Fruit fly (Drosophila melanogaster) whole organism, embryonic: ENCODE data around the gene Ir68b.
A peak's percentile ranks its signal among the peaks of the same experiment; 100 is the strongest.

ENCODE experiments used
- ATbp ChIP-seq: fragments of 200-800 bp; sonication (Bioruptor generic); optimal IDR thresholded peaks from 2 replicates; lab custom pipeline; 2017; ENCODE audit warnings: missing biosample characterization, mild to moderate bottlenecking, missing genetic modification characterization, missing genetic modification reagents
- Antp ChIP-seq: fragments of 200-800 bp; sonication (Bioruptor generic); optimal IDR thresholded peaks from 3 replicates; lab custom pipeline; 2016; ENCODE audit warnings: missing biosample characterization, missing genetic modification characterization
- CG10274 ChIP-seq: fragments of 200-800 bp; sonication (Bioruptor generic); optimal IDR thresholded peaks from 3 replicates; lab custom pipeline; 2017; ENCODE audit warnings: missing biosample characterization, mild to moderate bottlenecking, missing genetic modification characterization
- CG10959 ChIP-seq: fragments of 200-800 bp; sonication (Bioruptor generic); IDR thresholded peaks from 2 replicates; pipeline ENCODE4 v1.3.6; 2022; ENCODE audit warnings: missing biosample characterization, missing genetic modification characterization
- CG11085 ChIP-seq: fragments of 200-800 bp; sonication (Bioruptor generic); IDR thresholded peaks from 2 replicates; pipeline ENCODE4 v1.3.6; 2022; ENCODE audit warnings: missing biosample characterization, missing genetic modification characterization
- CG11247 ChIP-seq: fragments of 200-800 bp; sonication (Bioruptor generic); IDR thresholded peaks from 2 replicates; pipeline ENCODE4 v1.3.6; 2022; ENCODE audit warnings: missing biosample characterization, missing genetic modification characterization
- CG11504 ChIP-seq: fragments of 200-800 bp; sonication (Bioruptor generic); optimal IDR thresholded peaks from 3 replicates; lab custom pipeline; 2019; ENCODE audit warnings: missing biosample characterization, mild to moderate bottlenecking, missing genetic modification characterization, moderate library complexity
- CG12769 ChIP-seq: fragments of 200-800 bp; sonication (Bioruptor generic); optimal IDR thresholded peaks from 2 replicates; lab custom pipeline; 2019; ENCODE audit warnings: missing biosample characterization, mild to moderate bottlenecking, missing genetic modification characterization, moderate library complexity
- CG16779 ChIP-seq: fragments of 200-800 bp; sonication (Bioruptor generic); IDR thresholded peaks from 2 replicates; pipeline ENCODE4 v1.3.6; 2022; ENCODE audit warnings: missing biosample characterization, missing genetic modification characterization
- CG16815 ChIP-seq: fragments of 200-800 bp; sonication (Bioruptor generic); optimal IDR thresholded peaks from 3 replicates; lab custom pipeline; 2017; ENCODE audit warnings: missing biosample characterization, mild to moderate bottlenecking, missing genetic modification characterization
- CG18599 ChIP-seq: fragments of 200-800 bp; sonication (Bioruptor generic); optimal IDR thresholded peaks from 3 replicates; lab custom pipeline; 2017; ENCODE audit warnings: missing biosample characterization, missing genetic modification characterization, mild to moderate bottlenecking, moderate library complexity, missing genetic modification reagents
- CG2199 ChIP-seq: fragments of 200-800 bp; sonication (Bioruptor generic); IDR thresholded peaks from 3 replicates; pipeline ENCODE4 v1.3.6; 2022; ENCODE audit warnings: missing biosample characterization, missing genetic modification characterization
- CG34376 ChIP-seq: fragments of 200-800 bp; sonication (Bioruptor generic); optimal IDR thresholded peaks from 2 replicates; lab custom pipeline; 2018; ENCODE audit warnings: missing biosample characterization, mild to moderate bottlenecking, missing genetic modification characterization
- CG3726 ChIP-seq: fragments of 200-800 bp; sonication (Bioruptor generic); IDR thresholded peaks from 3 replicates; pipeline ENCODE4, ENCODE4 v1.3.6; 2022; ENCODE audit warnings: missing biosample characterization, missing genetic modification characterization
- CG3847 ChIP-seq: fragments of 200-800 bp; sonication (Bioruptor generic); IDR thresholded peaks from 2 replicates; pipeline ENCODE4 v1.3.6; 2022; ENCODE audit warnings: missing biosample characterization, missing genetic modification characterization
- CG4707 ChIP-seq: fragments of 200-800 bp; sonication (Bioruptor generic); optimal IDR thresholded peaks from 2 replicates; lab custom pipeline; 2018; ENCODE audit warnings: missing biosample characterization, mild to moderate bottlenecking, missing genetic modification characterization, moderate library complexity
- CG5245 ChIP-seq: fragments of 200-800 bp; sonication (Bioruptor generic); optimal IDR thresholded peaks from 3 replicates; lab custom pipeline; 2016; ENCODE audit warnings: missing biosample characterization, missing genetic modification characterization
- CG6654 ChIP-seq: fragments of 200-800 bp; sonication (Bioruptor generic); optimal IDR thresholded peaks from 2 replicates; lab custom pipeline; 2017; ENCODE audit warnings: missing biosample characterization, mild to moderate bottlenecking, missing genetic modification characterization
- CG6813 ChIP-seq: fragments of 200-800 bp; sonication (Bioruptor generic); optimal IDR thresholded peaks from 2 replicates; lab custom pipeline; 2017; ENCODE audit warnings: missing biosample characterization, missing genetic modification characterization, mild to moderate bottlenecking, moderate library complexity, missing genetic modification reagents
- CG6854 ChIP-seq: fragments of 200-800 bp; sonication (Bioruptor generic); optimal IDR thresholded peaks from 3 replicates; lab custom pipeline; 2017; ENCODE audit warnings: missing biosample characterization, mild to moderate bottlenecking, missing genetic modification characterization
- CG7357 ChIP-seq: fragments of 200-800 bp; sonication (Bioruptor generic); IDR thresholded peaks from 3 replicates; pipeline ENCODE4 v1.3.6; 2022; ENCODE audit warnings: missing biosample characterization, missing genetic modification characterization
- CG7839 ChIP-seq: fragments of 200-800 bp; sonication (Bioruptor generic); optimal IDR thresholded peaks from 3 replicates; lab custom pipeline; 2018; ENCODE audit warnings: missing biosample characterization, mild to moderate bottlenecking, missing genetic modification characterization, moderate library complexity
- CG9932 ChIP-seq: fragments of 200-800 bp; sonication (Bioruptor generic); IDR thresholded peaks from 2 replicates; pipeline ENCODE4 v1.3.6; 2022; ENCODE audit warnings: missing biosample characterization, missing genetic modification characterization
- Dip3 ChIP-seq: fragments of 200-800 bp; sonication (Bioruptor generic); optimal IDR thresholded peaks from 3 replicates; lab custom pipeline; 2016; ENCODE audit warnings: missing biosample characterization, missing genetic modification characterization
- Dll ChIP-seq: fragments of 200-800 bp; sonication (Bioruptor generic); IDR thresholded peaks from 4 replicates; pipeline ENCODE4 v1.3.6; 2022; ENCODE audit warnings: missing biosample characterization, missing genetic modification characterization; ENCODE audit not compliant: partially characterized antibody
- Ets65A ChIP-seq: fragments of 200-800 bp; sonication (Bioruptor generic); peaks from one replicate; lab custom pipeline; 2016; ENCODE audit warnings: missing biosample characterization, missing genetic modification characterization
- HHEX ChIP-seq: fragments of 200-800 bp; sonication (Bioruptor generic); optimal IDR thresholded peaks from 3 replicates; lab custom pipeline; 2017; ENCODE audit warnings: missing biosample characterization, mild to moderate bottlenecking, missing genetic modification characterization, missing genetic modification reagents
- Hr51 ChIP-seq, 2 experiments: fragments of 200-800 bp; sonication (Bioruptor generic); optimal IDR thresholded peaks; 2 replicates in 1 of 2; 3 replicates in 1 of 2; lab custom pipeline; 2016 to 2018; ENCODE audit warnings: missing biosample characterization in 2 of 2, missing genetic modification characterization in 2 of 2, mild to moderate bottlenecking in 1 of 2, moderate library complexity in 1 of 2
- MBD-R2 ChIP-seq: fragments of 200-800 bp; sonication (Bioruptor generic); IDR thresholded peaks from 2 replicates; pipeline ENCODE4 v1.3.6; 2022; ENCODE audit warnings: missing biosample characterization, missing genetic modification characterization
- PHDP ChIP-seq: fragments of 200-800 bp; sonication (Bioruptor generic); optimal IDR thresholded peaks from 3 replicates; lab custom pipeline; 2018; ENCODE audit warnings: missing biosample characterization, mild to moderate bottlenecking, missing genetic modification characterization, moderate library complexity
- Pdp1 ChIP-seq, 2 experiments: fragments of 200-800 bp; sonication (Bioruptor generic); optimal IDR thresholded peaks; 3 replicates each; lab custom pipeline; 2016; ENCODE audit warnings: missing biosample characterization in 2 of 2, missing genetic modification characterization in 2 of 2, mild to moderate bottlenecking in 1 of 2, moderate library complexity in 1 of 2
- dmrt99B ChIP-seq: fragments of 200-800 bp; sonication (Bioruptor generic); optimal IDR thresholded peaks from 2 replicates; lab custom pipeline; 2018; ENCODE audit warnings: missing biosample characterization, mild to moderate bottlenecking, missing genetic modification characterization, moderate library complexity
- esg ChIP-seq: fragments of 200-800 bp; sonication (Bioruptor generic); conservative IDR thresholded peaks from 2 replicates; pipeline ENCODE4 v1.3.6; 2022; ENCODE audit warnings: missing biosample characterization, missing genetic modification characterization
- fd102C ChIP-seq: fragments of 200-800 bp; sonication (Bioruptor generic); optimal IDR thresholded peaks from 2 replicates; lab custom pipeline; 2018; ENCODE audit warnings: missing biosample characterization, mild to moderate bottlenecking, missing genetic modification characterization, moderate library complexity
- h ChIP-seq: fragments of >200 bp; optimal IDR thresholded peaks from 2 replicates; lab custom pipeline; 2017
- hb ChIP-seq: fragments of 200-800 bp; sonication (Bioruptor generic); IDR thresholded peaks from 3 replicates; pipeline ENCODE4 v1.3.6; 2022; ENCODE audit warnings: missing biosample characterization, missing genetic modification characterization; ENCODE audit not compliant: partially characterized antibody
- her ChIP-seq: fragments of 200-800 bp; sonication (Bioruptor generic); optimal IDR thresholded peaks from 2 replicates; lab custom pipeline; 2016; ENCODE audit warnings: missing biosample characterization, missing genetic modification characterization
- ken ChIP-seq: fragments of 200-800 bp; sonication (Bioruptor generic); IDR thresholded peaks from 3 replicates; pipeline ENCODE4 v1.3.6; 2022; ENCODE audit warnings: missing biosample characterization, missing genetic modification characterization
- nau ChIP-seq: fragments of 200-800 bp; sonication (Bioruptor generic); optimal IDR thresholded peaks from 3 replicates; lab custom pipeline; 2017; ENCODE audit warnings: missing biosample characterization, mild to moderate bottlenecking, missing genetic modification characterization, missing genetic modification reagents
- pb ChIP-seq: fragments of 200-800 bp; sonication (Bioruptor generic); optimal IDR thresholded peaks from 3 replicates; lab custom pipeline; 2016; ENCODE audit warnings: missing biosample characterization, missing genetic modification characterization
- peb ChIP-seq: fragments of 200-800 bp; sonication (Bioruptor generic); IDR thresholded peaks from 2 replicates; pipeline ENCODE4 v1.3.6; 2022; ENCODE audit warnings: missing biosample characterization, missing genetic modification characterization
- pfk ChIP-seq: fragments of 200-800 bp; sonication (Bioruptor generic); optimal IDR thresholded peaks from 2 replicates; lab custom pipeline; 2018; ENCODE audit warnings: missing biosample characterization, mild to moderate bottlenecking, missing genetic modification characterization, moderate library complexity
- prd ChIP-seq, 3 experiments: fragments of >200 bp in 2 of 3; fragments of 200-800 bp in 1 of 3; sonication (Bioruptor generic) in 1 of 3; optimal IDR thresholded peaks in 2 of 3; IDR thresholded peaks in 1 of 3; 2 replicates in 2 of 3; 3 replicates in 1 of 3; pipeline versions ENCODE4 v1.3.6 to Lab custom; 2017 to 2022; ENCODE audit warnings: missing biosample characterization in 1 of 3, missing genetic modification characterization in 1 of 3
- sisA ChIP-seq: fragments of 200-800 bp; sonication (Bioruptor generic); IDR thresholded peaks from 2 replicates; pipeline ENCODE4 v1.3.6; 2022; ENCODE audit warnings: missing biosample characterization, missing genetic modification characterization
- sna ChIP-seq: fragments of 200-800 bp; sonication (Bioruptor generic); IDR thresholded peaks from 2 replicates; pipeline ENCODE4 v1.3.6; 2022; ENCODE audit warnings: missing biosample characterization, missing genetic modification characterization; ENCODE audit not compliant: partially characterized antibody
- so ChIP-seq: fragments of 200-800 bp; sonication (Bioruptor generic); IDR thresholded peaks from 3 replicates; pipeline ENCODE4 v1.3.6; 2022; ENCODE audit warnings: missing biosample characterization, missing genetic modification characterization
- sob ChIP-seq: fragments of 200-800 bp; sonication (Bioruptor generic); IDR thresholded peaks from 2 replicates; pipeline ENCODE4 v1.3.6; 2022; ENCODE audit warnings: missing biosample characterization, missing genetic modification characterization
- stc ChIP-seq: fragments of 200-800 bp; sonication (Bioruptor generic); IDR thresholded peaks from 2 replicates; pipeline ENCODE4 v1.3.6; 2022; ENCODE audit warnings: missing biosample characterization, missing genetic modification characterization
- stwl ChIP-seq: fragments of 200-800 bp; sonication (Bioruptor generic); optimal IDR thresholded peaks from 3 replicates; lab custom pipeline; 2018; ENCODE audit warnings: missing biosample characterization, mild to moderate bottlenecking, missing genetic modification characterization, moderate library complexity

Ir68b gene

DNA sequence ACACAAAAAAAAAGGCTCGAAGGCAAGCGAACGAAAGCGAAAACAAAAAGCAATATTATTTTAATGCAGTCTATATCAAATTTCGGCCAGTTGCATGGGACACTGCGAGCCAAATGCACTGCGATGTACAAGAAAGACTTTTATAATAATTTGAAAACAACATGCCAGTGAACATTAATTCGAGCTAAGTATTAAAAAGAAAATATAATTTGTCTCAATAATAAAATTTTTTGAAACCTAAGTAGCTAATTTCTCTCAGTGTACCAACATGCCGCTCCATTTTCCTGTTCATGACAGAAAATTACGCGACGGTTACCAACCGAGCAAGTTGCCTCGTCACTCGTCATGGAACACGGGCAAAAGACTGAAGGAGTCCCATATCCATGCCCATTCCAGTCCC lies 49.8 kb downstream of the Ir68b start (continued):
- TF ChIP-seq CG2199 (peak; percentile 69; the same call in 2 of the 3 replicates), fd102C (GFP tag; lab: Kevin White, UChicago) (peak; percentile 4), MBD-R2 (0 out of 2 replicates have a peak, but pooled peaks have one; percentile 14), pb (GFP tag; lab: Kevin White, UChicago) (no peak), CG16815 (GFP tag; lab: Kevin White, UChicago) (peak; percentile 66), prd (optimal IDR thresholded peaks at IDR 0.05; lab: Kevin White, UChicago) (no peak), prd (GFP tag; IDR thresholded peaks at IDR 0.05; lab: Robert Waterston, UW) (peak; percentile 79; the same call in 2 of the 3 replicates), stwl (peak; percentile 15), stc (no peak), Antp (GFP tag; lab: Kevin White, UChicago) (peak; percentile 26), CG6854 (no peak), CG10959 (GFP tag; lab: Robert Waterston, UW) (peak; percentile 88), CG9932 (GFP tag; lab: Robert Waterston, UW) (no peak), CG3847 (0 out of 2 replicates have a peak, but pooled peaks have one; percentile 23), PHDP (tag; lab: Kevin White, UChicago) (peak; percentile 29), hb (GFP tag; lab: Robert Waterston, UW) (no peak), nau (GFP tag; lab: Kevin White, UChicago) (peak; percentile 19), CG4707 (GFP tag; lab: Kevin White, UChicago) (peak; percentile 11), HHEX (GFP tag; lab: Kevin White, UChicago) (peak; percentile 48), sisA (peak; percentile 74), CG5245 (peak; percentile 66), CG11247 (GFP tag; lab: Robert Waterston, UW) (no peak), CG3726 (peak; percentile 58; the same call in 1 of the 3 replicates), sna (GFP tag; lab: Robert Waterston, UW) (no peak), CG34376 (no peak), CG16779 (GFP tag; lab: Robert Waterston, UW) (no peak), CG7839 (tag; lab: Kevin White, UChicago) (peak; percentile 63), Pdp1 (GFP tag; optimal IDR thresholded peaks at IDR 0.05; lab: Kevin White, UChicago) (peak in 1 of 2 experiments; percentile 54), CG11504 (peak; percentile 68), her (GFP tag; lab: Kevin White, UChicago) (no peak), ken (GFP tag; lab: Robert Waterston, UW) (peak; percentile 68; the same call in 2 of the 3 replicates), CG6654 (GFP tag; lab: Kevin White, UChicago) (peak; percentile 16), Dll (GFP tag; lab: Robert Waterston, UW) (no peak), sob (GFP tag; lab: Robert Waterston, UW) (peak; percentile 54; the same call in 1 of the 2 replicates), CG7357 (0 out of 3 replicates have a peak, but pooled peaks have one; percentile 29), Ets65A (peak; percentile 79), CG10274 (GFP tag; lab: Kevin White, UChicago) (no peak), ATbp (peak; percentile 14), CG11085 (GFP tag; lab: Robert Waterston, UW) (no peak), Dip3 (GFP tag; lab: Kevin White, UChicago) (no peak), CG6813 (peak; percentile 67), CG12769 (tag; lab: Kevin White, UChicago) (no peak), so (GFP tag; lab: Robert Waterston, UW) (peak; percentile 62; the same call in 1 of the 3 replicates), CG18599 (GFP tag; lab: Kevin White, UChicago) (peak; percentile 22), Hr51 (GFP tag; optimal IDR thresholded peaks at IDR 0.05; lab: Kevin White, UChicago) (peak; percentile 14 to 70), pfk (GFP tag; lab: Kevin White, UChicago) (no peak), esg (peak; percentile 60; the same call in 1 of the 2 replicates), dmrt99B (tag; lab: Kevin White, UChicago) (peak; percentile 61), h (lab: Kevin White, UChicago) (no peak), peb (no peak)
